Fruit fly (Drosophila melanogaster): ENCODE data around the gene goe.

The goe gene

DNA sequence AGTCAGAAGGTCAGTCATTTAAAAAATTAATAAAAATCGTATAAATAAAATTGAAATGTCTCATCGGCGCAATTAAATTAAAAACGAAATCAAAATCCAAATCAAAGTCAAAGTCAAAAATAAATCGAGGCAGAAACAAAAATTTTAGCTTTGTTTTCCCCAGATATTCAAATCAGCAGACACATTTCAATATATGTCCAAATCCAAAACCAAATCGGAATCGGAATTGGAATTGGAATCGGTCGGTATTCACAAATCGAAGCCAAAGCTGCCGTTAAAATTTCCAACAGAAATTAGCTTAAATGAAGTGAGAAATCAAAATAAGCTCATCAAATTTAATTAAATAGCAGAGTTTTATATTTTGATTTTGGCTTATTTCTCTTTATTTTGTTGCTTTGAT lies 15.5 kb downstream of the goe start:
- TF ChIP-seq insv (optimal IDR thresholded peaks at IDR 0.05): no peak

DNA sequence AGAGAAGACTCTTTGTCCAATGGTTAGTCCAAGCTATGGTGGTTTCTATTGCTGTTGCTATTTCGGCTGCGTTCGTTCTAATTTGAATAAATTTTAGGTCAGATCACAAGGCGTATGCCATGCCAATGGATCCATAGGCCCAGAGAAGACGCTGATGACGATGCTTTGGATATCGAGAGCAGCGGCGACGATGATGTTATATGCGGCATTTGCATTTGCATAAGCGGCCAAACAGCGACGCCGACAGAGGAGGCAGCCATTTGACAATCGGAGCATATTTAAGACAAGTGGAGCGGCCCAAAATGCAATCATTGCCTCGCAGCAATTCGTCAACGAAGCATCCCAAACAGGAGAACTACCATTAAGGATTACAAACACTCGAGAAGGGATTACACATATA lies 17.1 kb downstream of the goe start, which contains the start of gene TwdlY:
Gene TwdlY, plus strand, starts transcription at position 301 of the 400 bp plus-strand sequence.
- TF ChIP-seq insv (optimal IDR thresholded peaks at IDR 0.05): no peak
- no peak for TF ChIP-seq Sin3A (optimal IDR thresholded peaks at IDR 0.05)

DNA sequence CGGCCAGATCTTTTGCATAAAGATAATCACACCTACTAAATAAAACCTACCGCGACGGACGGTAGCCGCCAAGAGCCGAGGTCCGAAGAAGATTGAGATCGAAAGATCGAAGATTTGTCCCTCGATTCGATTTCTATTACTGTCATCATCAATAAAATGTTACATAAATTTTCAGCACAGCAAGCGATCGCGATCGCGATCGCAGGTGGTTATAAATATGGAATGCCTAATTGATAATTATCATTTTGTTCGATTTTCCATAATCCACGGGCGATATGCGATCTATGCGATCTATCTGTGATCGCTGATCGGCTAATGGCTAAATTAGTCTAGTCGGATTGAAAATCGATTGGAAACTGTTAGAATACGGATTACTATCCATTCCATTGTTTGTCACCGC lies 18.5 kb downstream of the goe start:
- TF ChIP-seq ttk (optimal IDR thresholded peaks at IDR 0.05): no peak
- TF ChIP-seq Myc (optimal IDR thresholded peaks at IDR 0.05): no peak
- no peak for TF ChIP-seq Sin3A (optimal IDR thresholded peaks at IDR 0.05)
- no peak for TF ChIP-seq psq (optimal IDR thresholded peaks at IDR 0.05)
- TF ChIP-seq h (optimal IDR thresholded peaks at IDR 0.05): no peak
- TF ChIP-seq insv (optimal IDR thresholded peaks at IDR 0.05): no peak

DNA sequence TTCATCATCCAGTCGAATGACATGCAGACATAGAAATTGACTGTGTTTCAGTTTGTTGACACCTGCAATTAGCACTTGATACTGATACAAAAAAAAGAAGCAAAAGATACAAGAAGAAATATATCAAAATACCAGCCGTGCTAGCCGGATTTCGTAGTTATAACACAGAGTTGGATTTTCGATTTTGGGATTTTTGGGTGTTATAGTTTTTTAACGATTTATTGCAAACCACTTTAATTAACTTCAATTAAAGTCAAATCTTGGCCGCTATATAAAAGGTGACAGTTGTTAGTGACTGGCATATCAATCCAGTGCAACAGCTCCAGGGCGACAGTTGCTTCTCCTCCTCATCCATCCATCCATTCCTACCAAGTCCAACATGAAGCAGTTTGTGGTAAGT lies 20.9 kb downstream of the goe start, which contains the start of gene TwdlX:
Gene TwdlX, plus strand, starts transcription at position 301 of the 400 bp plus-strand sequence.
- TF ChIP-seq h (optimal IDR thresholded peaks at IDR 0.05) (no peak), Myc (optimal IDR thresholded peaks at IDR 0.05) (no peak), ttk (optimal IDR thresholded peaks at IDR 0.05) (no peak), insv (optimal IDR thresholded peaks at IDR 0.05) (no peak), Sin3A (optimal IDR thresholded peaks at IDR 0.05) (no peak), psq (optimal IDR thresholded peaks at IDR 0.05) (no peak)

DNA sequence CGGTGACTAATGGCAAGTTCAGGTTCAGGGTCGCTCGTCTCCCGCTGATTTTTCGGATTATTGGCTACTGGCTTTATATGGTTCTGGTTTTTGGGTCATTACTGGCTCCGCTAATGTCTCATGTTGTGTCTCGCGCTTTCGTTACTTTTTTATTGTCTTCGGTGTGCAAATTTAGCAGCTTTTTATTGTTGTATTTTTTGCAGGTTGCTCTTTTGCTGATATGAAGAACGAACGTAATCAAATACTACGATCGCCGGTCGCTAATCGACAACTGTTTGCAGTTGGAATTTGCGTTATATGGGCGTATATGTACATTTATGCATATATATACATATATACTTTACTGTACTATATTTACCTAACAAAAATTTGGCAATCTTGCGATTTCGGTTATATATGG lies 27.2 kb downstream of the goe start:
- no peak for TF ChIP-seq Sin3A (optimal IDR thresholded peaks at IDR 0.05)
- no peak for TF ChIP-seq insv (optimal IDR thresholded peaks at IDR 0.05)
- TF ChIP-seq Myc (optimal IDR thresholded peaks at IDR 0.05): no peak
- TF ChIP-seq ttk (optimal IDR thresholded peaks at IDR 0.05): no peak
- no peak for TF ChIP-seq h (optimal IDR thresholded peaks at IDR 0.05)
- TF ChIP-seq psq (optimal IDR thresholded peaks at IDR 0.05): no peak

DNA sequence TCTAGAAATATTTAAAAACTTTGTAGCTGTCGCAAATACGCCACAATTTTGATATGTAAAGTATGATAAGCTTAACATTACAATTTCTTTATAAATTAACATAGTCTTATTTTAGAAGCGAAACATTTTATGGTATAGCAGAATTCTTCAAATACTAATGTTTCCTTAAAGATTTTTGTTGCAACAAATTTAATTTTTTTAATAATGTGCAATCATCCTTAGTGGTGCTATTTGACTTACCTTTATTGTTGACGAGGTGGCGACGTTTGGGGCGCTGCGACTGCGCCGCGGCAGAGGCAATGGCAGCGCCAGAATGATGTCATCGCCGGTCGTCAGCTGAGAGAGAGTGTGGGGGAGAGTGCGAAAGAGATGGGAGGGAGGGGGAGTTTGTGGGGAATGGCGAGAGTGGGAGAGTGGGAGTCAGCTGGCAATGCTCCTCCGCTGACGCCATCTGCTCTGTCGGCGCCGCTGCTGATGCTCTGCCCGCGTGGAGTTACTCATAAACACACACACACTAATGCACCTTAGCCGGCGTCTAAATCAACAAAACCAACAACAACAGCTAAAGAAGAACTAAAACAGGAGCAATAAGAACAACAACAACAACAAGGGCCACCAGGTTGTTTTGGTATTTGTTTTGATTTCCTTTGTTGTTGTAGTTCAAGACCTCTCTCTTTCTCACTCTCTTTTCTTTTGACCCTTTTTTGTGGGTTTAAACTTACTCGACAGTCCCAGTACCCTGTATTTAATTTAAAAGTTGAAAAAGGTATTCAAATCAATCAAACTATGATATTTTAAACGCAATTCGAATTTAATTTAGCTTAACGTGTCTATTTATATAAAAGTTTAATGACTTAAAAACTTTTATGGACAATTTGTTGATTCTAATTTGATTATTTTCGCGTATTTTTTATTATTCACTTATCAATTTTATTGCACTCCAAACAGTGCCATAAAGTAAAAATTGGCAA lies 28.2 kb downstream of the goe start:
- no peak for TF ChIP-seq ttk (optimal IDR thresholded peaks at IDR 0.05)
- no peak for TF ChIP-seq Sin3A (optimal IDR thresholded peaks at IDR 0.05)
- TF ChIP-seq Myc (optimal IDR thresholded peaks at IDR 0.05): no peak
- no peak for TF ChIP-seq psq (optimal IDR thresholded peaks at IDR 0.05)
- no peak for TF ChIP-seq h (optimal IDR thresholded peaks at IDR 0.05)

DNA sequence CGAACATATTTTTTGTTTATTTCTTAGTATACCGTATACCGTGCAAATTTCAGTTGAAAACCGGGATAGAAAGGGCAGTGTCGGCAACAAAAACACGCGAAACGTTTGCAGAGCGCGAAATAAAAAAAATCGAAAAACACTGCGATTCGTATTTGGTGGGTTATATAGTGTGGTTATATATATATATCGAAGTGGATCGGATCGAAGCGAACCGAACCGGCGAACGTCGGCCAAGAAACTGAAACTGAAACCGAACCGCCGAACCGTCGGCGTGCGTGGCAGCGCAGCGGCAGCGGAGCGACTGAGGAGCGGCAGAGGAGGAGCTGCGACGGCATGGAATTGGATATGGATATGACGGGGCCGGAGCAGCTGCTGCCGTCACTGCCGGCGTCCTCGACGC lies 30.5 kb downstream of the goe start, which contains the start of the genes CG32572 and CG34325:
Gene CG32572, plus strand, starts transcription at position 16 of the 400 bp plus-strand sequence.
Gene CG34325, minus strand, starts transcription at position 244 of the 400 bp plus-strand sequence.
- TF ChIP-seq psq (optimal IDR thresholded peaks at IDR 0.05): no peak
- no peak for TF ChIP-seq h (optimal IDR thresholded peaks at IDR 0.05)
- no peak for TF ChIP-seq Myc (optimal IDR thresholded peaks at IDR 0.05)
- TF ChIP-seq insv (optimal IDR thresholded peaks at IDR 0.05): no peak
- TF ChIP-seq ttk (optimal IDR thresholded peaks at IDR 0.05): no peak
- no peak for TF ChIP-seq Sin3A (optimal IDR thresholded peaks at IDR 0.05)

DNA sequence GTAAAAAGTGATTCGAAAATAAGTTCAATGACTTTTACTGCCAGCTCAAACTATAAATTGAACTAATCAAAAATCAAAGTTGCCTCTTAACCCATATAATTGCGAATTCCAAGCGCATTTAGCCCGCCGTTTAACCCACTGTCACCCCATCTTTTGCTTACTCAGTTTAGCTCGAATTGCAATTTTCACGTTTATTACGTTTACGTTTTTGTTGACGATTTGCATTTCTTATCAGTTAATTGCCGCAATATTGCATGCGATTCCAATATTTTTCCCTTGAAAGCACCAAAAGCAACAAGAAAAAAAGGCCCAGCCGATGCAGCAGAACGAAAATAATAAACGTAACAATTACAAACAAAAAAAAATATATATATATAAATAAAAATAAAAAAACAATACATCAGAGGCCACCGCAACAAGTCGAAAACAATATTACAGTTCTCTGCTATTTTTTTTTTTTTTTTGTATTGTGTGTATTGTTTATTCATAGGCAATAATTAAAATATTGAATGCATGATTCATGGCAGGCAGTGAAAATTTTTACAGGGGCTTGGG lies 33.5 kb downstream of the goe start:
- TF ChIP-seq h (optimal IDR thresholded peaks at IDR 0.05) (no peak), Sin3A (optimal IDR thresholded peaks at IDR 0.05) (no peak), ttk (optimal IDR thresholded peaks at IDR 0.05) (no peak), psq (optimal IDR thresholded peaks at IDR 0.05) (no peak), insv (optimal IDR thresholded peaks at IDR 0.05) (no peak), Myc (optimal IDR thresholded peaks at IDR 0.05) (no peak)

DNA sequence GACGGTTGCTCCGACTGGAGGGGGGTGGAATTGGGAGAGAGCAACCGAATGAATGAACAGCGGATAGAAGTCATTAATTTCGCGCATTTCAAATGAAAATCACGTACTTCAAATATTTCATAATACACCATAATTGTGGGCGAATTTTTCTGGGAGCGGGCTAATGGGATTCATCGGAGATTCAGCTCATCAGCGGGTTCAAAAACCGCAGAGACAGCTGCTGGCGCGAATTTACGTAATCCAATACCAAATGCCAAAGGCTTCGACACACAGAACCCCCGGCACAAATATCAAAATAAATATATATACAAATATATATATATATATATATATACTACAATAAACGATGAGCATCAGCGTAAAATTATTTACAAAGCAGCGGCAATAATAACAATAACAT lies 35.1 kb downstream of the goe start:
- TF ChIP-seq h (optimal IDR thresholded peaks at IDR 0.05): no peak
- no peak for TF ChIP-seq ttk (optimal IDR thresholded peaks at IDR 0.05)
- TF ChIP-seq Sin3A (optimal IDR thresholded peaks at IDR 0.05): no peak
- TF ChIP-seq Myc (optimal IDR thresholded peaks at IDR 0.05): no peak
- TF ChIP-seq insv (optimal IDR thresholded peaks at IDR 0.05): no peak
- no peak for TF ChIP-seq psq (optimal IDR thresholded peaks at IDR 0.05)

DNA sequence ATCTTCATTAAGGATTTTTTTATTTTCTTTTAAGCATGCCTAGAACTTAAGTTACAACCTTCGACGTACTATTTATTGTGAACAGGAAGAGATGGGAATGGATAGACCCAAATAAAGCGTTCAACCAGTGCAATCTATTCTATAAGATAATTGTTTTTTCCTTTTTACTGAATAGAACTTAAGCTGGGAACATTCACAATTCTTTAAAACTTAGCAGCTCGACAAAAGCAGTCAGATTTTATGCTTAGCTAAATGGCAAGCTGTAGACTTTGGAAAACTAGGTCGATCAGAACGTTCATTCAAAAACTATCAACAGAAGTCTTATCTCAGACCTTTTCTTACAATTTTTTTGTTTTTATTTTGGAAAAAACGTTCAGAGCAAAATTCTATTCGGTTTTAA lies 40.7 kb downstream of the goe start, which contains the start of gene CG13008:
Gene CG13008, plus strand, starts transcription at position 301 of the 400 bp plus-strand sequence.
- TF ChIP-seq Myc (optimal IDR thresholded peaks at IDR 0.05) (no peak), insv (optimal IDR thresholded peaks at IDR 0.05) (no peak), Sin3A (optimal IDR thresholded peaks at IDR 0.05) (no peak), psq (optimal IDR thresholded peaks at IDR 0.05) (no peak), ttk (optimal IDR thresholded peaks at IDR 0.05) (no peak), h (optimal IDR thresholded peaks at IDR 0.05) (no peak)

DNA sequence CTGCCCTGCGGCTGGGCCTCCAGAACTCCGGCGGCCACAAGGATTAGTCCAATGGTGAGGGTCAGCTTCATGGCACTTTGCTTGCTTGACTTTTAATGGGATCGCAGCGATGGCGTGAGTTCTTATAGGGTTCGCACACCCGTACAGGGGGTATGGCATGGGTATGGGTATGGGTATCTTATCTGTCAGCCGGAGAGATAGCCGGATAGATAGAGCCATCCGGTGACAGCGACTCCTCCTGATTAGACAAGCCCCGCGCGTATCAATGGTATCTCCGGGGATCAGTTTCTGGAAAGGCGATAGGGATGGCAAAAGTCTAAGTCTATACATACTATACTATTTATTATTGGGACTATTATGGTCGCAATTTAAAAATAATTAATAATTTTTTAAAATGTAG lies 44.9 kb downstream of the goe start, which contains the start of gene CG9672:
Gene CG9672, minus strand, starts transcription at position 101 of the 400 bp plus-strand sequence.
- TF ChIP-seq h (optimal IDR thresholded peaks at IDR 0.05) (no peak), Myc (optimal IDR thresholded peaks at IDR 0.05) (no peak), Sin3A (optimal IDR thresholded peaks at IDR 0.05) (no peak), ttk (optimal IDR thresholded peaks at IDR 0.05) (no peak), insv (optimal IDR thresholded peaks at IDR 0.05) (no peak), psq (optimal IDR thresholded peaks at IDR 0.05) (no peak)

DNA sequence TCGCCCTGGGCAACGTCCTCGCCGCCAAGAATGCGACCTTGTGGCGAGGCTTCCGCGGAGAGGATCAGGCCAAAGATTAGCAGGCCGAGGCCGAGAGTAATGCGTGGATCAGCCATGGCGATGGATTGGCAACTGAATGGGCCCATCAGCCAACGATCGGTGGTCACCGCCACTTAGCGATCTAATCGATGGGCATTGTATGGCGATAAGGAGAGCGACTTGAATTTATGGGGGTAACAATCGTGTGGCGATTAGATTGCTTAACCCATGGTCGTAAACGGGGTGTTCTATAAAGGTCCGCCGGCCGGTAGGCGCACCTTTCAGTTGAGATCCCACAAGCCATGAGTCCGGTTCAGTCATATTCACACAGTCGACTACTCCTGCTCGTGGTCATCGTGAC lies 48.0 kb downstream of the goe start, which contains the start of the genes CG9673 and CG4653:
Gene CG9673, minus strand, starts transcription at position 138 of the 400 bp plus-strand sequence.
Gene CG4653, plus strand, starts transcription at position 335 of the 400 bp plus-strand sequence.
- TF ChIP-seq Myc (optimal IDR thresholded peaks at IDR 0.05) (no peak), Sin3A (optimal IDR thresholded peaks at IDR 0.05) (no peak), h (optimal IDR thresholded peaks at IDR 0.05) (no peak), ttk (optimal IDR thresholded peaks at IDR 0.05) (no peak), insv (optimal IDR thresholded peaks at IDR 0.05) (no peak), psq (optimal IDR thresholded peaks at IDR 0.05) (no peak)
